Fruit fly (Drosophila melanogaster): ENCODE measurements around the gene CG4281.

Gene CG4281

DNA sequence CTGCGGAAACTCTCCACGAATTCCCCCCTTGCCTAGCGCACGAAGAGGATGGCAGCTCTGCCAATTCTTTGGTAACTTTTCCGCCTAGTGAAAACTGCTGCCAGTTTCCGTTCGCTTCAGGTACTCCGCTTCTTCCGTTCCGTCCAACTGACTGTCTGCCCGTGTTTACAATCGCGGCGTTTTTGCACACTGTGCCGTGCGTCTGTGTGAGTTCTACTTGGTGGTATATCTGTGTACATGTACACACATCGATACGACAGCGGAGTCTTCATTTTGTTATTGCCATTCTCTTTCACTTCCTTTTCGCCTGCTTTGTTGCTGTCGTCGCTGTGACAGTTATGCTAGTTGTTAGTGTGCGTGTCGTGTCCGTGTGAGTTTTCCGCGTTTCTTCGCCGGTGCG, 52.1 kb downstream of the CG4281 start (continued):
- peak; percentile 25; the same call in 1 of the 2 replicates for TF ChIP-seq MBD-R2 (GFP tag; IDR thresholded peaks at IDR 0.05)
- TF ChIP-seq Eip74EF (GFP tag; optimal IDR thresholded peaks at IDR 0.05) = no peak
- TF ChIP-seq unpg (GFP tag; optimal IDR thresholded peaks at IDR 0.05) = no peak
- peak; percentile 63 for TF ChIP-seq Fer1 (GFP tag; optimal IDR thresholded peaks at IDR 0.05)
- TF ChIP-seq ac (GFP tag; optimal IDR thresholded peaks at IDR 0.05) = no peak
- no peak for TF ChIP-seq CG11247 (GFP tag; IDR thresholded peaks at IDR 0.05)
- TF ChIP-seq CG9215 (GFP tag; IDR thresholded peaks at IDR 0.05) = no peak
- no peak for TF ChIP-seq seq (GFP tag; IDR thresholded peaks at IDR 0.05)
- TF ChIP-seq lmd (GFP tag; IDR thresholded peaks at IDR 0.05) = no peak
- TF ChIP-seq CG4360 (GFP tag; IDR thresholded peaks at IDR 0.05) = no peak
- no peak for TF ChIP-seq D19A (tag; optimal IDR thresholded peaks at IDR 0.05)
- TF ChIP-seq cad (GFP tag; optimal IDR thresholded peaks at IDR 0.05) = no peak
- TF ChIP-seq Hmr (GFP tag; optimal IDR thresholded peaks at IDR 0.05) = peak; percentile 27
- no peak for TF ChIP-seq ci (GFP tag; IDR thresholded peaks at IDR 0.05)
- no peak for TF ChIP-seq Ada2b (GFP tag; IDR thresholded peaks at IDR 0.05)
- TF ChIP-seq Dp (GFP tag; optimal IDR thresholded peaks at IDR 0.05) = no peak
- no peak for TF ChIP-seq CG7745 (tag; optimal IDR thresholded peaks at IDR 0.05)
- peak; percentile 3 for TF ChIP-seq Max (GFP tag; optimal IDR thresholded peaks at IDR 0.05)
- TF ChIP-seq slou (GFP tag; optimal IDR thresholded peaks at IDR 0.05) = no peak
- no peak for TF ChIP-seq CG11560 (tag; IDR thresholded peaks at IDR 0.05)
- no peak for TF ChIP-seq cas (GFP tag; IDR thresholded peaks at IDR 0.05)
- TF ChIP-seq Poxn (GFP tag; IDR thresholded peaks at IDR 0.05) = no peak
- no peak for TF ChIP-seq CG6813 (GFP tag; optimal IDR thresholded peaks at IDR 0.05)
- peak in 1 of 2 experiments; percentile 37 for TF ChIP-seq dpn (GFP tag; optimal IDR thresholded peaks at IDR 0.05)
- no peak for TF ChIP-seq Fer2 (tag; optimal IDR thresholded peaks at IDR 0.05)
- TF ChIP-seq abd-A (tag; optimal IDR thresholded peaks at IDR 0.05) = no peak
- TF ChIP-seq nom (GFP tag; optimal IDR thresholded peaks at IDR 0.05) = peak; percentile 60
- no peak for TF ChIP-seq dmrt11E (tag; optimal IDR thresholded peaks at IDR 0.05)
- peak; percentile 40; the same call in 1 of the 2 replicates for TF ChIP-seq crol (GFP tag; IDR thresholded peaks at IDR 0.05)
- TF ChIP-seq Xbp1 (GFP tag; optimal IDR thresholded peaks at IDR 0.05) = no peak
- TF ChIP-seq chinmo (GFP tag; IDR thresholded peaks at IDR 0.05; ENCODE audit: partially characterized antibody) = 0 out of 4 replicates have a peak, but pooled peaks have one; percentile 19
- TF ChIP-seq Antp (GFP tag; optimal IDR thresholded peaks at IDR 0.05) = no peak
- no peak for TF ChIP-seq CG3847 (GFP tag; IDR thresholded peaks at IDR 0.05)
- no peak for TF ChIP-seq CG9797 (GFP tag; optimal IDR thresholded peaks at IDR 0.05)
- TF ChIP-seq CG30020 (tag; optimal IDR thresholded peaks at IDR 0.05) = no peak
- no peak for TF ChIP-seq ewg (GFP tag; optimal IDR thresholded peaks at IDR 0.05)
- TF ChIP-seq en (GFP tag; optimal IDR thresholded peaks at IDR 0.05) = no peak
- no peak for TF ChIP-seq ken (GFP tag; IDR thresholded peaks at IDR 0.05)
- TF ChIP-seq row (GFP tag; IDR thresholded peaks at IDR 0.05) = no peak
- TF ChIP-seq NC2α (GFP tag; optimal IDR thresholded peaks at IDR 0.05) = no peak
- no peak for TF ChIP-seq MESR4 (GFP tag; optimal IDR thresholded peaks at IDR 0.05)
- no peak for TF ChIP-seq CG8944 (GFP tag; optimal IDR thresholded peaks at IDR 0.05)
- TF ChIP-seq Blimp-1 (GFP tag; optimal IDR thresholded peaks at IDR 0.05) = no peak
- no peak for TF ChIP-seq nau (GFP tag; optimal IDR thresholded peaks at IDR 0.05)
- no peak for TF ChIP-seq so (GFP tag; IDR thresholded peaks at IDR 0.05)
- TF ChIP-seq luna (GFP tag; optimal IDR thresholded peaks at IDR 0.05) = no peak
- TF ChIP-seq emc (GFP tag; optimal IDR thresholded peaks at IDR 0.05) = no peak
- TF ChIP-seq zfh2 (GFP tag; optimal IDR thresholded peaks at IDR 0.05) = no peak
- TF ChIP-seq her (GFP tag; optimal IDR thresholded peaks at IDR 0.05) = peak; percentile 24
- no peak for TF ChIP-seq slp2 (GFP tag; optimal IDR thresholded peaks at IDR 0.05)
- TF ChIP-seq trh (GFP tag; optimal IDR thresholded peaks at IDR 0.05) = no peak
- no peak for TF ChIP-seq zen2 (GFP tag; IDR thresholded peaks at IDR 0.05; ENCODE audit: partially characterized antibody)
